Worm (Caenorhabditis elegans): ENCODE data around the gene clec-82.

DNA sequence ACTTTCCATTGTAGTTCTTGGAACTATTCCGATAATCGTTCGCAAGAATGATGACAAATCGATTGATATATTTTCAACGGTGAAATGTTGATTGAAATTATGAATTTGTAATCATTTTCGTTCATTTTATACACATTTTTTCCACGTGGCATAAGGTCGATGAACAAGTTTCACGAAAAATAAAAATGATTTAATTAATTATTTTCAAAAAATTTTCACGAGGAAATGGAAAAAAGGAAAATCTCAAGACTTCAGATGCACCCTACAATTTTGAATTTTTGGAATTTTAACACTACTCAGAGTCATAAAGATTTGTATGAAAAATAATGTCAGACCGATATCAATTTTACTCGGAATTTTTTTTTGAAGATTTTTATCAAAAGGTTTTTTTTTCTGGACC is 15.8 kb upstream of the clec-82 start, which contains the start of gene Y54G2A.13:
- TF ChIP-seq T22C8.4 (GFP tag; IDR thresholded peaks at IDR 0.05) (no peak), tab-1 (GFP tag; IDR thresholded peaks at IDR 0.05) (no peak), flt-1 (GFP tag; IDR thresholded peaks at IDR 0.05) (no peak), cog-1 (tag; optimal IDR thresholded peaks at IDR 0.05) (no peak)
